Fruit fly (Drosophila melanogaster) whole organism, embryonic: ENCODE results near the gene CG34149.

ENCODE experiments used
- ATbp ChIP-seq: fragments of 200-800 bp; sonication (Bioruptor generic); optimal IDR thresholded peaks from 2 replicates; lab custom pipeline; 2017; ENCODE audit warnings: missing biosample characterization, mild to moderate bottlenecking, missing genetic modification characterization, missing genetic modification reagents
- Bteb2 ChIP-seq: fragments of 200-800 bp; sonication (Bioruptor generic); optimal IDR thresholded peaks from 2 replicates; lab custom pipeline; 2016; ENCODE audit warnings: missing biosample characterization, missing genetic modification characterization
- CG11560 ChIP-seq: fragments of 200-800 bp; sonication (Bioruptor generic); IDR thresholded peaks from 3 replicates; pipeline ENCODE4 v1.3.6; 2022; ENCODE audit warnings: missing biosample characterization, missing genetic modification characterization
- CG12659 ChIP-seq: fragments of 200-800 bp; sonication (Bioruptor generic); optimal IDR thresholded peaks from 3 replicates; lab custom pipeline; 2017; ENCODE audit warnings: mild to moderate bottlenecking, missing biosample characterization, missing genetic modification reagents, missing genetic modification characterization
- CG13287 ChIP-seq: fragments of 200-800 bp; sonication (Bioruptor generic); IDR thresholded peaks from 2 replicates; pipeline ENCODE4 v1.3.6; 2022; ENCODE audit warnings: missing biosample characterization, missing genetic modification characterization; ENCODE audit not compliant: partially characterized antibody
- CG14050 ChIP-seq: fragments of 200-800 bp; sonication (Bioruptor generic); IDR thresholded peaks from 3 replicates; pipeline ENCODE4 v1.3.6; 2022; ENCODE audit warnings: missing biosample characterization, missing genetic modification characterization
- CG17328 ChIP-seq: fragments of 200-800 bp; sonication (Bioruptor generic); IDR thresholded peaks from 2 replicates; pipeline ENCODE4 v1.3.6; 2022; ENCODE audit warnings: missing biosample characterization, missing genetic modification characterization
- CG17385 ChIP-seq: fragments of 200-800 bp; sonication (Bioruptor generic); optimal IDR thresholded peaks from 3 replicates; lab custom pipeline; 2018; ENCODE audit warnings: missing biosample characterization, mild to moderate bottlenecking, missing genetic modification characterization
- CG2889 ChIP-seq: fragments of 200-800 bp; sonication (Bioruptor generic); IDR thresholded peaks from 3 replicates; pipeline ENCODE4 v1.3.6; 2022; ENCODE audit warnings: missing biosample characterization, missing genetic modification characterization
- CG31441 ChIP-seq: fragments of 200-800 bp; sonication (Bioruptor generic); IDR thresholded peaks from 2 replicates; pipeline ENCODE4 v1.3.6; 2022; ENCODE audit warnings: missing biosample characterization, missing genetic modification characterization
- CG32532 ChIP-seq: fragments of 200-800 bp; sonication (Bioruptor generic); IDR thresholded peaks from 2 replicates; pipeline ENCODE4 v1.3.6; 2022; ENCODE audit warnings: missing biosample characterization, missing genetic modification characterization
- CG3838 ChIP-seq: fragments of 200-800 bp; sonication (Bioruptor generic); optimal IDR thresholded peaks from 3 replicates; lab custom pipeline; 2016; ENCODE audit warnings: missing biosample characterization, missing genetic modification characterization
- CG3847 ChIP-seq: fragments of 200-800 bp; sonication (Bioruptor generic); IDR thresholded peaks from 2 replicates; pipeline ENCODE4 v1.3.6; 2022; ENCODE audit warnings: missing biosample characterization, missing genetic modification characterization
- CG7357 ChIP-seq: fragments of 200-800 bp; sonication (Bioruptor generic); IDR thresholded peaks from 3 replicates; pipeline ENCODE4 v1.3.6; 2022; ENCODE audit warnings: missing biosample characterization, missing genetic modification characterization
- CG7786 ChIP-seq: fragments of 200-800 bp; sonication (Bioruptor generic); optimal IDR thresholded peaks from 2 replicates; lab custom pipeline; 2016; ENCODE audit warnings: missing biosample characterization, missing genetic modification characterization
- CG8089 ChIP-seq: fragments of 200-800 bp; sonication (Bioruptor generic); optimal IDR thresholded peaks from 3 replicates; lab custom pipeline; 2016; ENCODE audit warnings: missing biosample characterization, missing genetic modification characterization
- CG9727 ChIP-seq: fragments of 200-800 bp; sonication (Bioruptor generic); optimal IDR thresholded peaks from 3 replicates; lab custom pipeline; 2017; ENCODE audit warnings: missing biosample characterization, mild to moderate bottlenecking, missing genetic modification characterization
- CG9817 ChIP-seq: fragments of 200-800 bp; sonication (Bioruptor generic); optimal IDR thresholded peaks from 2 replicates; lab custom pipeline; 2018; ENCODE audit warnings: missing biosample characterization, mild to moderate bottlenecking, missing genetic modification characterization, moderate library complexity
- CG9932 ChIP-seq: fragments of 200-800 bp; sonication (Bioruptor generic); IDR thresholded peaks from 2 replicates; pipeline ENCODE4 v1.3.6; 2022; ENCODE audit warnings: missing biosample characterization, missing genetic modification characterization
- Chrac-16 ChIP-seq: fragments of 200-800 bp; sonication (Bioruptor generic); optimal IDR thresholded peaks from 3 replicates; lab custom pipeline; 2016; ENCODE audit warnings: missing biosample characterization, missing genetic modification characterization
- Dip3 ChIP-seq: fragments of 200-800 bp; sonication (Bioruptor generic); optimal IDR thresholded peaks from 3 replicates; lab custom pipeline; 2016; ENCODE audit warnings: missing biosample characterization, missing genetic modification characterization
- H15 ChIP-seq: fragments of 200-800 bp; sonication (Bioruptor generic); IDR thresholded peaks from 3 replicates; pipeline ENCODE4 v1.3.6; 2022; ENCODE audit warnings: missing biosample characterization, missing genetic modification characterization
- H2.0 ChIP-seq: fragments of 200-800 bp; sonication (Bioruptor generic); IDR thresholded peaks from 2 replicates; pipeline ENCODE4 v1.3.6; 2022; ENCODE audit warnings: missing biosample characterization, missing genetic modification characterization
- MBD-R2 ChIP-seq: fragments of 200-800 bp; sonication (Bioruptor generic); IDR thresholded peaks from 2 replicates; pipeline ENCODE4 v1.3.6; 2022; ENCODE audit warnings: missing biosample characterization, missing genetic modification characterization
- Med ChIP-seq: fragments of 200-800 bp; sonication (Bioruptor generic); peaks from one replicate; lab custom pipeline; 2016; ENCODE audit warnings: missing biosample characterization, missing genetic modification characterization, mild to moderate bottlenecking, inconsistent platforms, moderate library complexity
- Pdp1 ChIP-seq, 2 experiments: fragments of 200-800 bp; sonication (Bioruptor generic); optimal IDR thresholded peaks; 3 replicates each; lab custom pipeline; 2016; ENCODE audit warnings: missing biosample characterization in 2 of 2, missing genetic modification characterization in 2 of 2, mild to moderate bottlenecking in 1 of 2, moderate library complexity in 1 of 2
- Ptx1 ChIP-seq: fragments of 200-800 bp; sonication (Bioruptor generic); IDR thresholded peaks from 2 replicates; pipeline ENCODE4 v1.3.6; 2022; ENCODE audit warnings: missing biosample characterization, missing genetic modification characterization
- Ravus ChIP-seq: fragments of 200-800 bp; sonication (Bioruptor generic); IDR thresholded peaks from 2 replicates; pipeline ENCODE4 v1.3.6; 2022; ENCODE audit warnings: missing biosample characterization, missing genetic modification characterization
- Rx ChIP-seq: fragments of 200-800 bp; sonication (Bioruptor generic); IDR thresholded peaks from 2 replicates; pipeline ENCODE4 v1.3.6; 2022; ENCODE audit warnings: missing biosample characterization, missing genetic modification characterization
- ase ChIP-seq: fragments of 200-800 bp; sonication (Bioruptor generic); IDR thresholded peaks from 3 replicates; pipeline ENCODE4 v1.3.6; 2022; ENCODE audit warnings: missing biosample characterization, missing genetic modification characterization
- bcd ChIP-seq: fragments of 200-800 bp; sonication (Bioruptor generic); optimal IDR thresholded peaks from 2 replicates; lab custom pipeline; 2017; ENCODE audit warnings: missing biosample characterization, mild to moderate bottlenecking, missing genetic modification characterization
- caup ChIP-seq: fragments of 200-800 bp; sonication (Bioruptor generic); optimal IDR thresholded peaks from 3 replicates; lab custom pipeline; 2017; ENCODE audit warnings: missing biosample characterization, mild to moderate bottlenecking, missing genetic modification characterization, moderate library complexity; ENCODE audit not compliant: severe bottlenecking
- danr ChIP-seq: fragments of 200-800 bp; sonication (Bioruptor generic); IDR thresholded peaks from 2 replicates; pipeline ENCODE4 v1.3.6; 2022; ENCODE audit warnings: missing biosample characterization, missing genetic modification characterization
- dmrt11E ChIP-seq: fragments of 200-800 bp; sonication (Bioruptor generic); optimal IDR thresholded peaks from 3 replicates; lab custom pipeline; 2018; ENCODE audit warnings: missing biosample characterization, mild to moderate bottlenecking, missing genetic modification characterization, moderate library complexity
- fd3F ChIP-seq: fragments of 200-800 bp; sonication (Bioruptor generic); optimal IDR thresholded peaks from 2 replicates; lab custom pipeline; 2018; ENCODE audit warnings: missing biosample characterization, mild to moderate bottlenecking, missing genetic modification characterization, moderate library complexity
- lbe ChIP-seq: fragments of 200-800 bp; sonication (Bioruptor generic); optimal IDR thresholded peaks from 2 replicates; lab custom pipeline; 2016; ENCODE audit warnings: missing biosample characterization, mild to moderate bottlenecking, missing genetic modification characterization
- lola ChIP-seq, 3 experiments: fragments of >200 bp in 2 of 3; fragments of 200-800 bp in 1 of 3; sonication (Bioruptor generic) in 1 of 3; optimal IDR thresholded peaks; 2 replicates each; lab custom pipeline; 2017 to 2019; ENCODE audit warnings: missing biosample characterization in 3 of 3, missing genetic modification characterization in 3 of 3, mild to moderate bottlenecking in 1 of 3, moderate library complexity in 1 of 3
- maf-S ChIP-seq: fragments of 200-800 bp; sonication (Bioruptor generic); optimal IDR thresholded peaks from 2 replicates; lab custom pipeline; 2016; ENCODE audit warnings: missing biosample characterization, missing genetic modification characterization
- mld ChIP-seq: fragments of 200-800 bp; sonication (Bioruptor generic); IDR thresholded peaks from 3 replicates; pipeline ENCODE4 v1.3.6; 2022; ENCODE audit warnings: missing biosample characterization, missing genetic modification characterization; ENCODE audit not compliant: partially characterized antibody
- onecut ChIP-seq: fragments of 200-800 bp; sonication (Bioruptor generic); IDR thresholded peaks from 2 replicates; pipeline ENCODE4 v1.3.6; 2022; ENCODE audit warnings: missing biosample characterization, missing genetic modification characterization
- phol ChIP-seq: fragments of 200-800 bp; sonication (Bioruptor generic); optimal IDR thresholded peaks from 3 replicates; lab custom pipeline; 2018; ENCODE audit warnings: missing biosample characterization, mild to moderate bottlenecking, missing genetic modification characterization, moderate library complexity
- ranshi ChIP-seq: fragments of 200-800 bp; sonication (Bioruptor generic); IDR thresholded peaks from 2 replicates; pipeline ENCODE4 v1.3.6; 2022; ENCODE audit warnings: missing biosample characterization, missing genetic modification characterization
- salm ChIP-seq: fragments of 200-800 bp; sonication (Bioruptor generic); optimal IDR thresholded peaks from 2 replicates; lab custom pipeline; 2018; ENCODE audit warnings: missing biosample characterization, mild to moderate bottlenecking, missing genetic modification characterization
- stwl ChIP-seq: fragments of 200-800 bp; sonication (Bioruptor generic); optimal IDR thresholded peaks from 3 replicates; lab custom pipeline; 2018; ENCODE audit warnings: missing biosample characterization, mild to moderate bottlenecking, missing genetic modification characterization, moderate library complexity
- sug ChIP-seq: fragments of 200-800 bp; optimal IDR thresholded peaks from 2 replicates; lab custom pipeline; 2019; ENCODE audit warnings: missing biosample characterization, mild to moderate bottlenecking, missing genetic modification characterization, moderate library complexity
- tgo ChIP-seq: fragments of 200-800 bp; sonication (Bioruptor generic); IDR thresholded peaks from 3 replicates; pipeline ENCODE4 v1.3.6; 2022; ENCODE audit warnings: missing biosample characterization, missing genetic modification characterization
- tin ChIP-seq: fragments of 200-800 bp; sonication (Bioruptor generic); optimal IDR thresholded peaks from 3 replicates; lab custom pipeline; 2016; ENCODE audit warnings: missing biosample characterization, missing genetic modification characterization
- tup ChIP-seq: fragments of 200-800 bp; sonication (Bioruptor generic); optimal IDR thresholded peaks from 2 replicates; lab custom pipeline; 2016; ENCODE audit warnings: missing biosample characterization, mild to moderate bottlenecking, missing genetic modification characterization, moderate library complexity

CG34149 gene

dm6 chr3R:22421618-22422017 lies 41.7 kb downstream of the CG34149 start (continued):
- peak; percentile 26 for TF ChIP-seq ATbp (GFP tag; lab: Kevin White, UChicago)
- peak; percentile 67 for TF ChIP-seq fd3F
- peak; percentile 59 for TF ChIP-seq tin (GFP tag; lab: Kevin White, UChicago)
- TF ChIP-seq CG17328 (GFP tag; lab: Robert Waterston, UW): peak; percentile 57; the same call in 1 of the 2 replicates
- peak; percentile 51 for TF ChIP-seq CG14050 (GFP tag; lab: Robert Waterston, UW)
- TF ChIP-seq Pdp1 (GFP tag; optimal IDR thresholded peaks at IDR 0.05; lab: Kevin White, UChicago): peak; percentile 67 to 75
- peak in 1 of 3 experiments; percentile 12 for TF ChIP-seq lola (GFP tag; optimal IDR thresholded peaks at IDR 0.05; lab: Kevin White, UChicago)
- TF ChIP-seq CG17385 (GFP tag; lab: Kevin White, UChicago): peak; percentile 64
- TF ChIP-seq CG2889 (GFP tag; lab: Robert Waterston, UW): peak; percentile 45
- peak; percentile 44 for TF ChIP-seq CG12659 (GFP tag; lab: Kevin White, UChicago)
- no peak for TF ChIP-seq stwl (tag; lab: Kevin White, UChicago)
- TF ChIP-seq sug (tag; lab: Kevin White, UChicago): peak; percentile 26
- peak; percentile 64 for TF ChIP-seq lbe
- TF ChIP-seq Med (GFP tag; lab: Kevin White, UChicago): peak; percentile 87
- peak; percentile 38 for TF ChIP-seq CG8089 (GFP tag; lab: Kevin White, UChicago)
- peak; percentile 56 for TF ChIP-seq Dip3 (GFP tag; lab: Kevin White, UChicago)
- TF ChIP-seq caup (GFP tag; lab: Kevin White, UChicago): peak; percentile 33
- TF ChIP-seq Ravus (GFP tag; lab: Robert Waterston, UW): peak; percentile 43
- peak; percentile 41 for TF ChIP-seq dmrt11E
- TF ChIP-seq MBD-R2 (GFP tag; lab: Robert Waterston, UW): peak; percentile 54; the same call in 1 of the 2 replicates
- TF ChIP-seq CG3838 (GFP tag; lab: Kevin White, UChicago): no peak
- TF ChIP-seq CG3847 (GFP tag; lab: Robert Waterston, UW): peak; percentile 66
- TF ChIP-seq maf-S (GFP tag; lab: Kevin White, UChicago): peak; percentile 44
- TF ChIP-seq CG9817 (tag; lab: Kevin White, UChicago): peak; percentile 75
- peak; percentile 82 for TF ChIP-seq ranshi
- TF ChIP-seq tup (GFP tag; lab: Kevin White, UChicago): no peak
- no peak for TF ChIP-seq CG13287
- peak; percentile 31 for TF ChIP-seq bcd
- 0 out of 2 replicates have a peak, but pooled peaks have one; percentile 34 for TF ChIP-seq Rx (GFP tag; lab: Robert Waterston, UW)
- peak; percentile 59 for TF ChIP-seq CG9727 (GFP tag; lab: Kevin White, UChicago)
- TF ChIP-seq CG31441 (GFP tag; lab: Robert Waterston, UW): peak; percentile 56
- peak; percentile 85 for TF ChIP-seq CG32532 (GFP tag; lab: Robert Waterston, UW)
- TF ChIP-seq CG9932 (GFP tag; lab: Robert Waterston, UW): peak; percentile 77
- peak; percentile 74 for TF ChIP-seq H2.0 (GFP tag; lab: Robert Waterston, UW)
- peak; percentile 64 for TF ChIP-seq onecut (GFP tag; lab: Robert Waterston, UW)
- TF ChIP-seq salm (tag; lab: Kevin White, UChicago): peak; percentile 17
- TF ChIP-seq Bteb2 (GFP tag; lab: Kevin White, UChicago): peak; percentile 34
- peak; percentile 37 for TF ChIP-seq Chrac-16 (GFP tag; lab: Kevin White, UChicago)
- no peak for TF ChIP-seq mld (GFP tag; lab: Robert Waterston, UW)
- peak; percentile 72; the same call in 2 of the 3 replicates for TF ChIP-seq H15
- TF ChIP-seq danr (GFP tag; lab: Robert Waterston, UW): peak; percentile 64; the same call in 1 of the 2 replicates
- peak; percentile 84 for TF ChIP-seq Ptx1 (GFP tag; lab: Robert Waterston, UW)
- peak; percentile 52 for TF ChIP-seq CG7786 (GFP tag; lab: Kevin White, UChicago)
- 0 out of 3 replicates have a peak, but pooled peaks have one; percentile 46 for TF ChIP-seq CG7357 (GFP tag; lab: Robert Waterston, UW)
- TF ChIP-seq phol (tag; lab: Kevin White, UChicago): peak; percentile 26
- peak; percentile 56; the same call in 1 of the 3 replicates for TF ChIP-seq ase (GFP tag; lab: Robert Waterston, UW)
- TF ChIP-seq tgo (GFP tag; lab: Robert Waterston, UW): peak; percentile 75
- peak; percentile 65; the same call in 2 of the 3 replicates for TF ChIP-seq CG11560
